Worm (Caenorhabditis elegans) whole organism, young adult: ENCODE results near the gene T15B7.15.

Experiments used
- F55B11.4 ChIP-seq: sonication (generic microtip); optimal IDR thresholded peaks from 2 replicates; lab custom pipeline; 2016; ENCODE audit warnings: missing compliant biosample characterization, missing genetic modification characterization, borderline replicate concordance; ENCODE audit not compliant: insufficient read depth
- attf-6 ChIP-seq: fragments of 200-800 bp; sonication (Bioruptor generic); IDR thresholded peaks from 2 replicates; pipeline ENCODE4 v1.3.6; 2022; ENCODE audit warnings: missing genetic modification reagents, missing genetic modification characterization, missing compliant biosample characterization
- him-1 ChIP-seq: sonication (generic microtip); optimal IDR thresholded peaks from 2 replicates; lab custom pipeline; 2016; ENCODE audit warnings: missing genotype, missing genetic modification reagents, missing genetic modification characterization, missing compliant biosample characterization
- madf-3 ChIP-seq: fragments of 200-800 bp; sonication (Bioruptor generic); IDR thresholded peaks from 2 replicates; pipeline ENCODE4 v1.3.6; 2022; ENCODE audit warnings: missing genetic modification reagents, missing genetic modification characterization, missing compliant biosample characterization
- madf-8 ChIP-seq: fragments of 200-800 bp; sonication (Bioruptor generic); conservative IDR thresholded peaks from 2 replicates; pipeline ENCODE4 v1.3.6; 2022; ENCODE audit warnings: missing genetic modification reagents, missing genetic modification characterization, missing compliant biosample characterization
- nfya-1 ChIP-seq: sonication (generic microtip); optimal IDR thresholded peaks from 2 replicates; lab custom pipeline; 2017; ENCODE audit warnings: antibody characterized with exemption, missing compliant biosample characterization, missing genetic modification characterization, borderline replicate concordance; ENCODE audit not compliant: insufficient read depth
- nfyb-1 ChIP-seq: fragments of 200-800 bp; sonication (Bioruptor generic); IDR thresholded peaks from 2 replicates; pipeline ENCODE4 v1.3.6; 2022; ENCODE audit warnings: missing genetic modification reagents, missing genetic modification characterization, missing compliant biosample characterization
- nhr-90 ChIP-seq: sonication (generic microtip); optimal IDR thresholded peaks from 2 replicates; lab custom pipeline; 2016; ENCODE audit warnings: missing genotype, mild to moderate bottlenecking, missing genetic modification characterization, missing compliant biosample characterization
- pbrm-1 ChIP-seq: fragments of 200-800 bp; sonication (Bioruptor generic); IDR thresholded peaks from 2 replicates; pipeline ENCODE4 v1.3.6; 2022; ENCODE audit warnings: missing genetic modification reagents, missing genetic modification characterization, missing compliant biosample characterization
- pha-4 ChIP-seq: fragments of 150-350 bp; sonication (generic microtip); optimal IDR thresholded peaks from 2 replicates; lab custom pipeline; 2014; ENCODE audit warnings: missing biosample characterization, missing genetic modification reagents, missing genetic modification characterization
- unc-62 ChIP-seq: fragments of 150-350 bp; optimal IDR thresholded peaks from 2 replicates; lab custom pipeline; 2014; ENCODE audit warnings: missing biosample characterization, missing genetic modification reagents, missing genetic modification characterization
- ztf-25 ChIP-seq: fragments of 200-800 bp; sonication (Bioruptor generic); IDR thresholded peaks from 2 replicates; pipeline ENCODE4 v1.3.6; 2022; ENCODE audit warnings: missing genetic modification reagents, missing genetic modification characterization, missing compliant biosample characterization
- ztf-3 ChIP-seq: fragments of 200-800 bp; sonication (Bioruptor generic); optimal IDR thresholded peaks from 2 replicates; lab custom pipeline; 2018; ENCODE audit warnings: mild to moderate bottlenecking, missing genetic modification characterization, missing compliant biosample characterization

DNA sequence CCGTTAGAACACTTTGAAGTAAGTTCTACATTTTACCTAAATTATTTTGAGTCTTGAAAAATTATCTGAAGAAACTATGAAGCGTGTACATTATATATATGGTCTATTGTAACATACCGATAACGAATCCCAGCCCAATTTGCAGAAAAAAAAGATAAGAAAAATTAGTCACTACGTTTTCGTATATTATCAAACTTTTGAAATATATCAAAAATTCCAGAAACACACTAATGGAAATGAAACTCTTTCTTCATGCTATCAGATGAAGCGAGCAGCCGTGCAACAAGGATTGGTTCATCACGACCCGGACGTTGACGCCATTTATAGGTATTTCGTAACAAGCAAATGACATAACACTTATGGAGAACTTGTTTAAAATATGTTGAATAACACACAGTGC is 26.6 kb downstream of the T15B7.15 start:
- TF ChIP-seq nhr-90: no peak
- TF ChIP-seq pbrm-1 (GFP tag; lab: Robert Waterston, UW): no peak
- no peak for TF ChIP-seq pha-4 (tag; lab: Kevin White, UChicago)
- TF ChIP-seq attf-6 (GFP tag; lab: Robert Waterston, UW): no peak
- TF ChIP-seq madf-8 (GFP tag; lab: Robert Waterston, UW): no peak
- TF ChIP-seq ztf-25 (GFP tag; lab: Robert Waterston, UW): no peak
- no peak for TF ChIP-seq unc-62 (GFP tag; lab: Kevin White, UChicago)
- TF ChIP-seq nfyb-1: no peak
- TF ChIP-seq nfya-1 (tag; lab: Kevin White, UChicago): no peak
- no peak for TF ChIP-seq madf-3 (GFP tag; lab: Robert Waterston, UW)
- no peak for TF ChIP-seq him-1 (tag; lab: Kevin White, UChicago)
- no peak for TF ChIP-seq F55B11.4 (tag; lab: Kevin White, UChicago)
- TF ChIP-seq ztf-3: no peak
